Worm (Caenorhabditis elegans) whole organism, L4 larva: Measurements from ENCODE around the gene srh-272.

Source experiments
- F26F4.8 ChIP-seq: fragments of 200-800 bp; sonication (Bioruptor generic); conservative IDR thresholded peaks from 2 replicates; pipeline ENCODE4 v1.3.6; 2022; ENCODE audit warnings: missing genetic modification characterization, missing compliant biosample characterization
- T26A8.4 ChIP-seq: fragments of 200-800 bp; sonication (Bioruptor generic); IDR thresholded peaks from 2 replicates; pipeline ENCODE4 v1.3.6; 2022; ENCODE audit warnings: missing genetic modification characterization, missing compliant biosample characterization
- Y48G9A.11 ChIP-seq: fragments of 200-800 bp; sonication (Bioruptor generic); IDR thresholded peaks from 2 replicates; pipeline ENCODE4 v1.3.6; 2022; ENCODE audit warnings: missing genetic modification reagents, missing genetic modification characterization, missing compliant biosample characterization
- ama-1 ChIP-seq: fragments of 150-350 bp; optimal IDR thresholded peaks from 2 replicates; lab custom pipeline; 2014; ENCODE audit warnings: inconsistent platforms, mixed read lengths
- ceh-62 ChIP-seq: sonication (generic microtip); optimal IDR thresholded peaks from 2 replicates; lab custom pipeline; 2017; ENCODE audit warnings: missing biosample characterization, missing genetic modification characterization
- ces-1 ChIP-seq: fragments of 150-350 bp; sonication (generic microtip); optimal IDR thresholded peaks from 4 replicates; lab custom pipeline; 2014; ENCODE audit warnings: missing biosample characterization, missing genetic modification reagents, missing genetic modification characterization
- daf-16 ChIP-seq, 3 experiments: sonication (generic microtip); optimal IDR thresholded peaks; 2 replicates each; lab custom pipeline; 2016 to 2017; ENCODE audit warnings: missing genetic modification characterization in 3 of 3, missing genetic modification reagents in 3 of 3, mild to moderate bottlenecking in 2 of 3, missing compliant biosample characterization in 2 of 3, missing biosample characterization in 1 of 3, moderate library complexity in 1 of 3
- daf-8 ChIP-seq: fragments of 200-800 bp; sonication (Bioruptor generic); IDR thresholded peaks from 2 replicates; pipeline ENCODE4 v1.3.6; 2022; ENCODE audit warnings: missing genetic modification characterization, missing compliant biosample characterization
- dmd-6 ChIP-seq: fragments of 200-800 bp; sonication (Bioruptor generic); IDR thresholded peaks from 2 replicates; pipeline ENCODE4 v1.3.6; 2022; ENCODE audit warnings: missing genetic modification reagents, missing genetic modification characterization, missing compliant biosample characterization
- dmd-9 ChIP-seq: fragments of 200-800 bp; sonication (Bioruptor generic); IDR thresholded peaks from 2 replicates; pipeline ENCODE4 v1.3.6; 2022; ENCODE audit warnings: missing genetic modification reagents, missing genetic modification characterization, missing compliant biosample characterization
- egl-43 ChIP-seq: fragments of 200-800 bp; sonication (Bioruptor generic); IDR thresholded peaks from 2 replicates; pipeline ENCODE4 v1.3.6; 2022; ENCODE audit warnings: missing genetic modification reagents, missing genetic modification characterization, missing compliant biosample characterization
- hlh-11 ChIP-seq: fragments of 200-800 bp; sonication (Bioruptor generic); optimal IDR thresholded peaks from 2 replicates; lab custom pipeline; 2018; ENCODE audit warnings: mild to moderate bottlenecking, missing genetic modification characterization, missing compliant biosample characterization
- hmg-1.1 ChIP-seq: fragments of 200-800 bp; sonication (Bioruptor generic); IDR thresholded peaks from 2 replicates; pipeline ENCODE4 v1.3.6; 2022; ENCODE audit warnings: missing genetic modification reagents, missing genetic modification characterization, missing compliant biosample characterization
- jun-1 ChIP-seq: fragments of 150-350 bp; optimal IDR thresholded peaks from 2 replicates; lab custom pipeline; 2014; ENCODE audit warnings: missing biosample characterization, missing genetic modification reagents, missing genetic modification characterization
- lim-7 ChIP-seq: fragments of 200-800 bp; sonication (Bioruptor generic); IDR thresholded peaks from 2 replicates; pipeline ENCODE4 v1.3.6; 2022; ENCODE audit warnings: missing genetic modification characterization, missing compliant biosample characterization
- lin-1 ChIP-seq: fragments of 200-800 bp; sonication (Bioruptor generic); IDR thresholded peaks from 2 replicates; pipeline ENCODE4 v1.3.6; 2022; ENCODE audit warnings: missing genetic modification reagents, missing genetic modification characterization, missing compliant biosample characterization
- lin-29 ChIP-seq: fragments of 200-800 bp; sonication (Bioruptor generic); IDR thresholded peaks from 2 replicates; pipeline ENCODE4 v1.3.6; 2022; ENCODE audit warnings: missing genetic modification reagents, missing genetic modification characterization, missing compliant biosample characterization
- lin-39 ChIP-seq: fragments of 150-350 bp; optimal IDR thresholded peaks from 2 replicates; lab custom pipeline; 2014; ENCODE audit warnings: missing biosample characterization, missing genetic modification reagents, missing genetic modification characterization
- lir-3 ChIP-seq: sonication (generic microtip); optimal IDR thresholded peaks from 2 replicates; lab custom pipeline; 2016; ENCODE audit warnings: mild to moderate bottlenecking, missing genetic modification characterization, missing compliant biosample characterization
- mxl-2 ChIP-seq: fragments of 200-800 bp; sonication (Bioruptor generic); conservative IDR thresholded peaks from 2 replicates; pipeline ENCODE4 v1.3.6; 2022; ENCODE audit warnings: missing genetic modification reagents, missing genetic modification characterization, missing compliant biosample characterization
- mxl-3 ChIP-seq: fragments of 200-800 bp; sonication (Bioruptor generic); optimal IDR thresholded peaks from 2 replicates; lab custom pipeline; 2018; ENCODE audit warnings: mild to moderate bottlenecking, missing genetic modification characterization, missing compliant biosample characterization
- nhr-11 ChIP-seq: fragments of 150-350 bp; optimal IDR thresholded peaks from 2 replicates; lab custom pipeline; 2014; ENCODE audit warnings: missing biosample characterization, missing genetic modification characterization
- nhr-25 ChIP-seq: sonication (generic microtip); optimal IDR thresholded peaks from 2 replicates; lab custom pipeline; 2017; ENCODE audit warnings: missing genetic modification characterization, mild to moderate bottlenecking, missing compliant biosample characterization, antibody characterized with exemption, moderate library complexity, borderline replicate concordance; ENCODE audit not compliant: insufficient read depth
- nhr-42 ChIP-seq: fragments of 200-800 bp; sonication (Bioruptor generic); IDR thresholded peaks from 2 replicates; pipeline ENCODE4 v1.3.6; 2022; ENCODE audit warnings: missing genetic modification characterization, missing compliant biosample characterization
- php-3 ChIP-seq: fragments of 200-800 bp; sonication (Bioruptor generic); IDR thresholded peaks from 2 replicates; pipeline ENCODE4 v1.3.6; 2022; ENCODE audit warnings: missing genetic modification reagents, missing genetic modification characterization, missing compliant biosample characterization
- rbr-2 ChIP-seq: sonication (generic microtip); optimal IDR thresholded peaks from 2 replicates; lab custom pipeline; 2016; ENCODE audit warnings: missing genotype, missing genetic modification characterization, missing compliant biosample characterization
- saeg-2 ChIP-seq: fragments of 200-800 bp; sonication (Bioruptor generic); IDR thresholded peaks from 2 replicates; pipeline ENCODE4 v1.3.6; 2022; ENCODE audit warnings: missing genetic modification reagents, missing genetic modification characterization, missing compliant biosample characterization
- sdz-12 ChIP-seq: fragments of 200-800 bp; sonication (Bioruptor generic); optimal IDR thresholded peaks from 2 replicates; lab custom pipeline; 2018; ENCODE audit warnings: mild to moderate bottlenecking, missing genetic modification characterization, missing compliant biosample characterization
- set-16 ChIP-seq: fragments of 200-800 bp; sonication (Bioruptor generic); IDR thresholded peaks from 2 replicates; pipeline ENCODE4 v1.3.6; 2022; ENCODE audit warnings: missing genetic modification reagents, missing genetic modification characterization, missing compliant biosample characterization
- skn-1 ChIP-seq: fragments of 150-350 bp; optimal IDR thresholded peaks from 2 replicates; lab custom pipeline; 2014; ENCODE audit warnings: missing biosample characterization, missing genetic modification characterization
- snpc-4 ChIP-seq: fragments of 150-350 bp; optimal IDR thresholded peaks from 2 replicates; lab custom pipeline; 2014; ENCODE audit warnings: missing biosample characterization, missing genetic modification characterization
- spr-1 ChIP-seq: sonication (generic microtip); optimal IDR thresholded peaks from 2 replicates; lab custom pipeline; 2016; ENCODE audit warnings: mild to moderate bottlenecking, missing genetic modification characterization, missing compliant biosample characterization
- unc-130 ChIP-seq: sonication (generic microtip); optimal IDR thresholded peaks from 2 replicates; lab custom pipeline; 2016; ENCODE audit warnings: missing genetic modification reagents, missing genetic modification characterization, missing compliant biosample characterization
- unc-62 ChIP-seq, 3 experiments: fragments of 150-350 bp in 1 of 3; sonication (generic microtip); optimal IDR thresholded peaks in 2 of 3; peaks in 1 of 3; 1 replicate in 1 of 3; 2 replicates in 2 of 3; lab custom pipeline; 2014 to 2017; ENCODE audit warnings: missing biosample characterization in 3 of 3, missing genetic modification characterization in 3 of 3, missing genetic modification reagents in 3 of 3, missing genotype in 1 of 3
- zag-1 ChIP-seq: fragments of 150-350 bp; optimal IDR thresholded peaks from 2 replicates; lab custom pipeline; 2014; ENCODE audit warnings: missing biosample characterization, missing genetic modification characterization
- zfp-2 ChIP-seq: sonication (generic microtip); optimal IDR thresholded peaks from 2 replicates; lab custom pipeline; 2016; ENCODE audit warnings: mild to moderate bottlenecking, missing genetic modification characterization, missing compliant biosample characterization
- zip-11 ChIP-seq: fragments of 200-800 bp; sonication (Bioruptor generic); IDR thresholded peaks from 2 replicates; pipeline ENCODE4 v1.3.6; 2022; ENCODE audit warnings: missing genetic modification characterization, missing compliant biosample characterization

Gene srh-272

ce11 chrV:2863033-2863432 is at the start of gene srh-272:
Gene srh-272 (plus strand): TSS chrV:2863333.
- no peak for TF ChIP-seq F26F4.8 (GFP tag; lab: Robert Waterston, UW)
- no peak for TF ChIP-seq dmd-9 (GFP tag; lab: Robert Waterston, UW)
- TF ChIP-seq T26A8.4 (GFP tag; lab: Robert Waterston, UW) = no peak
- no peak for TF ChIP-seq unc-62 (GFP tag; optimal IDR thresholded peaks at IDR 0.05 in 1 of 2; lab: Kevin White, UChicago)
- no peak for TF ChIP-seq unc-62 (tag; optimal IDR thresholded peaks at IDR 0.05; lab: Kevin White, UChicago)
- no peak for TF ChIP-seq lin-39 (tag; lab: Kevin White, UChicago)
- TF ChIP-seq saeg-2 = no peak
- no peak for TF ChIP-seq snpc-4
- no peak for TF ChIP-seq nhr-25 (tag; lab: Kevin White, UChicago)
- TF ChIP-seq lir-3 (tag; lab: Kevin White, UChicago) = no peak
- TF ChIP-seq hmg-1.1 (GFP tag; lab: Robert Waterston, UW) = no peak
- TF ChIP-seq rbr-2 (tag; lab: Kevin White, UChicago) = no peak
- no peak for TF ChIP-seq skn-1 (tag; lab: Kevin White, UChicago)
- TF ChIP-seq ceh-62 = no peak
- no peak for TF ChIP-seq daf-8 (GFP tag; lab: Robert Waterston, UW)
- TF ChIP-seq egl-43 (GFP tag; lab: Robert Waterston, UW) = no peak
- no peak for TF ChIP-seq sdz-12

DNA sequence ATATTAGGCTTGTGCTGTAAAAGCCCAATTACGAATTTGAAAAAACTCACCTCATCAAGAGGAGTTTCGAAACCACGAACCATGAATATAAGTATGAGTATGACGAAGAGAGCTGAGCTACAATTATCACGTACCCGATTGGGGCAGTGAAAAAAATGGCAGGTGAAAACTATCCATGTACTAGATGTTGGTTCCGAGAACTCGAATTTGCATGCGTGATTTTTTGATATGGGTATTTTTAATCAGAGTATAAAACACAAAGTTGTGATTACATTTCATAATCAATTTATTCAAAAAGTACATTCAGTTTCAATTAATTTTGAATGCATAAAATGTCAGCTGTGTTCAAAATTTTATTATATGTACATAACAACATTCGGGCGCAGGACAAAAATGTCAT is 49.3 kb upstream of the srh-272 start, which contains the start of gene F54E2.9:
Gene F54E2.9 (minus strand): TSS at position 132 of the 400 bp plus-strand sequence.
- TF ChIP-seq lim-7 = no peak
- no peak for TF ChIP-seq mxl-3 (GFP tag; lab: Kevin White, UChicago)
- no peak for TF ChIP-seq set-16 (GFP tag; lab: Robert Waterston, UW)
- TF ChIP-seq skn-1 (tag; lab: Kevin White, UChicago) = no peak
- TF ChIP-seq ama-1 (lab: Kevin White, UChicago) = no peak
- TF ChIP-seq unc-130 = no peak
- no peak for TF ChIP-seq zag-1 (tag; lab: Kevin White, UChicago)
- TF ChIP-seq hlh-11 (tag; lab: Kevin White, UChicago) = no peak
- TF ChIP-seq jun-1 = no peak
- TF ChIP-seq Y48G9A.11 (GFP tag; lab: Robert Waterston, UW) = no peak
- TF ChIP-seq php-3 (GFP tag; lab: Robert Waterston, UW) = no peak
- TF ChIP-seq mxl-2 = no peak
- TF ChIP-seq lir-3 (tag; lab: Kevin White, UChicago) = no peak
- no peak for TF ChIP-seq lin-29 (GFP tag; lab: Robert Waterston, UW)
- no peak for TF ChIP-seq dmd-6 (GFP tag; lab: Robert Waterston, UW)

DNA sequence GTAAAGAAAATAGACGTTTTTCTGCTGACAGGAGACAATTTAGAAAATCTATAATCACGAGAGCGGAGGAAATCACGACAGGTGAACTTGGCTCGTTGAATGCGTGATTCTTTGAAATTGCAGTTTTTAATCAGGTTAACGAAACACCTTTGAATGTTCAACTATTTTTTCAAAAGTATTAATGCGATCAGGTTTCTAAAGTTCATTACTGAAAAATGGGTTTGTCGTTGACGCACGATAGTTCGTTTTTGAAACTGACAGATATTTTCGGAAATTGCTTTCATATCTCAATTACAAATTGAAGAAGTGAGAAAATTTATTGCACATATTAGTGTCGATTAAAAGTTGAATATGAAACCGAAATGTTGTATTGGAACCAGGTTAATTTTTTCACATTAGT is 47.2 kb upstream of the srh-272 start, which contains the start of gene F54E2.5:
Gene F54E2.5 (minus strand): TSS at position 101 of the 400 bp plus-strand sequence.
- TF ChIP-seq zfp-2 (tag; lab: Kevin White, UChicago) = no peak
- TF ChIP-seq daf-16 (GFP tag; optimal IDR thresholded peaks at IDR 0.05; lab: Kevin White, UChicago) = no peak
- no peak for TF ChIP-seq daf-16 (tag; optimal IDR thresholded peaks at IDR 0.05; lab: Kevin White, UChicago)
- TF ChIP-seq nhr-11 (tag; lab: Kevin White, UChicago) = no peak
- TF ChIP-seq spr-1 = no peak
- TF ChIP-seq skn-1 (tag; lab: Kevin White, UChicago) = no peak
- TF ChIP-seq lin-1 (GFP tag; lab: Robert Waterston, UW) = no peak
- no peak for TF ChIP-seq daf-8 (GFP tag; lab: Robert Waterston, UW)
- no peak for TF ChIP-seq nhr-42 (GFP tag; lab: Robert Waterston, UW)
- no peak for TF ChIP-seq zip-11 (GFP tag; lab: Robert Waterston, UW)
- TF ChIP-seq ces-1 = no peak
- TF ChIP-seq, all 104 proteins: peak for 0
